Worm (Caenorhabditis elegans) whole organism, late embryonic: ENCODE measurements around the gene irld-52.
"Not testable (repeated sequence)": the region's sequence is repeated elsewhere in the genome, so short reads cannot be mapped to it uniquely, and the experiment has no call there.

Experiments
- C08G9.2 ChIP-seq: sonication (generic microtip); optimal IDR thresholded peaks from 2 replicates; lab custom pipeline; 2016; ENCODE audit warnings: mild to moderate bottlenecking, missing genetic modification characterization, moderate library complexity, missing compliant biosample characterization
- C38D4.7 ChIP-seq: fragments of 200-800 bp; sonication (Bioruptor generic); optimal IDR thresholded peaks from 2 replicates; lab custom pipeline; 2018; ENCODE audit warnings: mild to moderate bottlenecking, missing genetic modification characterization, moderate library complexity, missing compliant biosample characterization
- K02D7.2 ChIP-seq: sonication (generic microtip); optimal IDR thresholded peaks from 2 replicates; lab custom pipeline; 2017; ENCODE audit warnings: mild to moderate bottlenecking, missing genetic modification characterization, missing compliant biosample characterization
- K09A11.1 ChIP-seq: sonication (generic microtip); optimal IDR thresholded peaks from 2 replicates; lab custom pipeline; 2017; ENCODE audit warnings: antibody characterized with exemption, mild to moderate bottlenecking, missing genetic modification characterization, missing compliant biosample characterization; ENCODE audit not compliant: insufficient read depth
- Y22D7AL.16 ChIP-seq: sonication (generic microtip); optimal IDR thresholded peaks from 2 replicates; lab custom pipeline; 2016; ENCODE audit warnings: missing genetic modification characterization, missing compliant biosample characterization
- ama-1 ChIP-seq: fragments of 150-350 bp; optimal IDR thresholded peaks from 2 replicates; lab custom pipeline; 2014
- ceh-14 ChIP-seq: sonication (generic microtip); optimal IDR thresholded peaks from 2 replicates; lab custom pipeline; 2016; ENCODE audit warnings: missing genotype, missing genetic modification characterization, missing compliant biosample characterization
- ceh-2 ChIP-seq: sonication (generic microtip); optimal IDR thresholded peaks from 2 replicates; lab custom pipeline; 2016; ENCODE audit warnings: missing genotype, missing genetic modification characterization, missing compliant biosample characterization
- ceh-24 ChIP-seq: sonication (generic microtip); optimal IDR thresholded peaks from 2 replicates; lab custom pipeline; 2016; ENCODE audit warnings: mild to moderate bottlenecking, missing genetic modification characterization, missing compliant biosample characterization
- ceh-30 ChIP-seq: fragments of 150-350 bp; optimal IDR thresholded peaks from 2 replicates; lab custom pipeline; 2014; ENCODE audit warnings: missing biosample characterization, missing genetic modification characterization
- ceh-34 ChIP-seq: sonication (generic microtip); optimal IDR thresholded peaks from 2 replicates; lab custom pipeline; 2016; ENCODE audit warnings: mild to moderate bottlenecking, missing genetic modification characterization, missing compliant biosample characterization
- ceh-45 ChIP-seq: fragments of 200-800 bp; sonication (Bioruptor generic); IDR thresholded peaks from 2 replicates; pipeline ENCODE4 v1.3.6; 2022; ENCODE audit warnings: missing genetic modification reagents, missing genetic modification characterization, missing compliant biosample characterization
- ceh-48 ChIP-seq: sonication (generic microtip); optimal IDR thresholded peaks from 2 replicates; lab custom pipeline; 2016; ENCODE audit warnings: missing genetic modification characterization, inconsistent platforms, missing compliant biosample characterization
- ceh-9 ChIP-seq: sonication (generic microtip); optimal IDR thresholded peaks from 2 replicates; lab custom pipeline; 2016; ENCODE audit warnings: mild to moderate bottlenecking, missing genetic modification characterization, inconsistent platforms, missing compliant biosample characterization
- eyg-1 ChIP-seq: sonication (generic microtip); optimal IDR thresholded peaks from 2 replicates; lab custom pipeline; 2016; ENCODE audit warnings: missing genotype, missing genetic modification characterization, missing compliant biosample characterization
- hlh-30 ChIP-seq: sonication (generic microtip); optimal IDR thresholded peaks from 2 replicates; lab custom pipeline; 2017; ENCODE audit warnings: antibody characterized with exemption, missing genetic modification characterization, missing compliant biosample characterization; ENCODE audit not compliant: insufficient read depth
- lin-11 ChIP-seq: fragments of 200-800 bp; sonication (Bioruptor generic); optimal IDR thresholded peaks from 2 replicates; lab custom pipeline; 2018; ENCODE audit warnings: mild to moderate bottlenecking, missing genetic modification characterization, missing compliant biosample characterization
- mec-3 ChIP-seq: sonication (generic microtip); optimal IDR thresholded peaks from 2 replicates; lab custom pipeline; 2016; ENCODE audit warnings: borderline replicate concordance, missing genetic modification characterization, missing compliant biosample characterization
- nfya-1 ChIP-seq: sonication (generic microtip); optimal IDR thresholded peaks from 2 replicates; lab custom pipeline; 2017; ENCODE audit warnings: missing genetic modification characterization, mild to moderate bottlenecking, missing compliant biosample characterization, antibody characterized with exemption, moderate library complexity
- nhr-11 ChIP-seq: fragments of 150-350 bp; optimal IDR thresholded peaks from 2 replicates; lab custom pipeline; 2014; ENCODE audit warnings: missing biosample characterization, missing genetic modification characterization
- nhr-232 ChIP-seq: sonication (generic microtip); optimal IDR thresholded peaks from 2 replicates; lab custom pipeline; 2016; ENCODE audit warnings: missing genetic modification characterization, missing compliant biosample characterization
- npax-4 ChIP-seq: sonication (generic microtip); optimal IDR thresholded peaks from 2 replicates; lab custom pipeline; 2016; ENCODE audit warnings: missing genetic modification characterization, missing compliant biosample characterization
- pag-3 ChIP-seq: sonication (generic microtip); optimal IDR thresholded peaks from 2 replicates; lab custom pipeline; 2016; ENCODE audit warnings: missing compliant biosample characterization, missing genetic modification characterization, borderline replicate concordance
- pax-1 ChIP-seq: fragments of 150-350 bp; optimal IDR thresholded peaks from 2 replicates; lab custom pipeline; 2014; ENCODE audit warnings: missing biosample characterization, missing genetic modification characterization
- pha-2 ChIP-seq: sonication (generic microtip); optimal IDR thresholded peaks from 2 replicates; lab custom pipeline; 2017; ENCODE audit warnings: mild to moderate bottlenecking, missing genetic modification characterization, missing compliant biosample characterization
- pha-4 ChIP-seq: fragments of 150-350 bp; optimal IDR thresholded peaks from 2 replicates; lab custom pipeline; 2018; ENCODE audit warnings: missing biosample characterization, missing genetic modification reagents, missing genetic modification characterization
- pqm-1 ChIP-seq: sonication (generic microtip); optimal IDR thresholded peaks from 2 replicates; lab custom pipeline; 2016; ENCODE audit warnings: missing genetic modification characterization, missing compliant biosample characterization
- pros-1 ChIP-seq: fragments of 150-350 bp; optimal IDR thresholded peaks from 2 replicates; lab custom pipeline; 2014; ENCODE audit warnings: missing biosample characterization, missing genetic modification reagents, missing genetic modification characterization
- ref-2 ChIP-seq: sonication (generic microtip); optimal IDR thresholded peaks from 2 replicates; lab custom pipeline; 2016; ENCODE audit warnings: missing genetic modification characterization, missing compliant biosample characterization
- rnt-1 ChIP-seq: sonication (generic microtip); optimal IDR thresholded peaks from 2 replicates; lab custom pipeline; 2016; ENCODE audit warnings: missing genetic modification characterization, missing compliant biosample characterization
- sox-2 ChIP-seq: fragments of 200-800 bp; sonication (Bioruptor generic); IDR thresholded peaks from 2 replicates; pipeline ENCODE4 v1.3.6; 2022; ENCODE audit warnings: missing genetic modification reagents, missing genetic modification characterization, missing compliant biosample characterization
- sox-4 ChIP-seq: sonication (generic microtip); optimal IDR thresholded peaks from 2 replicates; lab custom pipeline; 2017; ENCODE audit warnings: mild to moderate bottlenecking, missing genetic modification characterization, inconsistent platforms, missing compliant biosample characterization
- tbx-2 ChIP-seq: sonication (generic microtip); optimal IDR thresholded peaks from 2 replicates; lab custom pipeline; 2016; ENCODE audit warnings: missing genetic modification characterization, missing compliant biosample characterization
- zip-5 ChIP-seq: sonication (generic microtip); optimal IDR thresholded peaks from 2 replicates; lab custom pipeline; 2016; ENCODE audit warnings: missing genetic modification characterization, missing compliant biosample characterization

Gene irld-52

ce11 chrV:15807420-15807819 lies 27.9 kb downstream of the irld-52 start, which contains the start of gene srsx-38:
srsx-38 (minus strand) TSS chrV:15807520.
- not testable (repeated sequence) for TF ChIP-seq ref-2; rnt-1; K09A11.1 (tag; lab: Kevin White, UChicago)
- TF ChIP-seq, all 69 proteins: peak for 0; not testable (repeated sequence) for 69

ce11 chrV:15809543-15809942 lies 30.1 kb downstream of the irld-52 start, which contains the start of gene srsx-36:
srsx-36 (minus strand) TSS chrV:15809643.
- no peak for TF ChIP-seq ceh-14 (tag; lab: Kevin White, UChicago)
- no peak for TF ChIP-seq pros-1 (tag; lab: Kevin White, UChicago)
- TF ChIP-seq K02D7.2 (tag; lab: Kevin White, UChicago): no peak
- TF ChIP-seq sox-4 (tag; lab: Kevin White, UChicago): no peak
- no peak for TF ChIP-seq mec-3 (tag; lab: Kevin White, UChicago)
- no peak for TF ChIP-seq nhr-232 (tag; lab: Kevin White, UChicago)
- TF ChIP-seq C08G9.2 (tag; lab: Kevin White, UChicago): no peak
- TF ChIP-seq pha-2 (tag; lab: Kevin White, UChicago): no peak
- no peak for TF ChIP-seq C38D4.7 (GFP tag; lab: Kevin White, UChicago)
- no peak for TF ChIP-seq ceh-34 (tag; lab: Kevin White, UChicago)
- no peak for TF ChIP-seq tbx-2 (tag; lab: Kevin White, UChicago)
- TF ChIP-seq pqm-1 (tag; lab: Kevin White, UChicago): no peak
- TF ChIP-seq ref-2: no peak
- no peak for TF ChIP-seq nhr-11
- TF ChIP-seq, all 69 proteins: peak for 0

- TF ChIP-seq pax-1: no peak
- no peak for TF ChIP-seq Y22D7AL.16
Measured at ce11 chrV:15810446-15810845, 31.0 kb downstream of the irld-52 start, which contains the start of gene F54B8.1. F54B8.1 (plus strand) TSS chrV:15810746.

- not testable (repeated sequence) for TF ChIP-seq nfya-1 (tag; lab: Kevin White, UChicago); ama-1; ceh-34 (tag; lab: Kevin White, UChicago)
Measured at ce11 chrV:15811982-15812381, 32.5 kb downstream of the irld-52 start, which contains the start of gene nhr-282. nhr-282 (plus strand) TSS chrV:15812282.

- no peak for TF ChIP-seq ref-2
- no peak for TF ChIP-seq lin-11 (tag; lab: Kevin White, UChicago)
- no peak for TF ChIP-seq nhr-232 (tag; lab: Kevin White, UChicago)
- TF ChIP-seq zip-5: no peak
- no peak for TF ChIP-seq sox-2 (GFP tag; lab: Robert Waterston, UW)
Measured at ce11 chrV:15815962-15816432, 36.5 kb downstream of the irld-52 start, which contains the start of the genes fbxa-69 and F54B8.4. fbxa-69 (minus strand) TSS chrV:15815971. F54B8.4 (plus strand) TSS chrV:15816382.

ce11 chrV:15817746-15818145 lies 38.3 kb downstream of the irld-52 start, which contains the start of gene abf-3:
abf-3 (minus strand) TSS chrV:15817846.
- no peak for TF ChIP-seq hlh-30 (tag; lab: Kevin White, UChicago)
- TF ChIP-seq pqm-1 (tag; lab: Kevin White, UChicago): no peak
- TF ChIP-seq eyg-1 (tag; lab: Kevin White, UChicago): no peak
- TF ChIP-seq ceh-9 (tag; lab: Kevin White, UChicago): no peak
- TF ChIP-seq nhr-11: no peak
- no peak for TF ChIP-seq pha-2 (tag; lab: Kevin White, UChicago)
- no peak for TF ChIP-seq K02D7.2 (tag; lab: Kevin White, UChicago)
- no peak for TF ChIP-seq ceh-45 (GFP tag; lab: Robert Waterston, UW)
- TF ChIP-seq ceh-2 (tag; lab: Kevin White, UChicago): no peak
- TF ChIP-seq pha-4 (tag; lab: Kevin White, UChicago): no peak
- no peak for TF ChIP-seq ceh-24 (tag; lab: Kevin White, UChicago)
- TF ChIP-seq npax-4 (tag; lab: Kevin White, UChicago): no peak
- no peak for TF ChIP-seq pag-3 (tag; lab: Kevin White, UChicago)
- TF ChIP-seq ceh-30 (tag; lab: Kevin White, UChicago): no peak
- no peak for TF ChIP-seq pros-1 (tag; lab: Kevin White, UChicago)
- no peak for TF ChIP-seq ceh-48
